Fruit fly (Drosophila melanogaster) whole organism: ENCODE data around the gene TTLL3B.

Experiments used
- CG8478 ChIP-seq: fragments of >200 bp; optimal IDR thresholded peaks from 2 replicates; lab custom pipeline; 2018; ENCODE audit warnings: inconsistent platforms
- EcR ChIP-seq, 2 experiments: fragments of >200 bp; optimal IDR thresholded peaks; 2 replicates each; lab custom pipeline; 2017; ENCODE audit warnings: missing biosample characterization in 2 of 2, missing genetic modification characterization in 2 of 2, missing genetic modification reagents in 2 of 2
- pan ChIP-seq: fragments of >200 bp; optimal IDR thresholded peaks from 2 replicates; lab custom pipeline; 2017
- psq ChIP-seq: fragments of >200 bp; optimal IDR thresholded peaks from 2 replicates; lab custom pipeline; 2017
- usp ChIP-seq: fragments of >200 bp; optimal IDR thresholded peaks from 2 replicates; lab custom pipeline; 2017; ENCODE audit warnings: missing biosample characterization, missing genetic modification characterization, mixed read lengths

DNA sequence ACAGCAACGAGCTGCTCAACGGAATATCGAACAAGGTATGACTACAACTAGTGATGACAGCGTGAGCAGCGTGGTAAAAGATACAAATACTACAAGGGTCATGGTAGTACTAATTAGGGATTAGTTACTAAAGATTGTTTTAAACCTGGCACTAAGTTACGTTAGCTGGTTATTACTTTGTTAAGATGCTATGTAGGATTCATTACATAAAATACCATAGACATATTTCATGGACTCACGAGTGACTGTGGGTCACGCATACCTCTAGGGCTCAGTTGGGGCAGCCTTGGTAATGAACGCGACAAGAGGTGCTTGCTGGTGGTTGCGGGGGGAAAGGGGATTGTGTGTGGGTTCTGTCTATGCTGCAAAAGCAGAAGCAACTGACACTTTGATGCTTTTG lies 42.2 kb downstream of the TTLL3B start:
- TF ChIP-seq pan (lab: Kevin White, UChicago) = no peak
- TF ChIP-seq EcR (GFP tag; optimal IDR thresholded peaks at IDR 0.05; lab: Kevin White, UChicago) = no peak
- TF ChIP-seq CG8478 (lab: Kevin White, UChicago) = no peak
- no peak for TF ChIP-seq psq
- TF ChIP-seq usp (GFP tag; lab: Kevin White, UChicago) = no peak
